Worm (Caenorhabditis elegans) whole organism, L1 larva: ENCODE data around the gene hsp-1.

Experiments
- C04F5.9 ChIP-seq: sonication (generic microtip); optimal IDR thresholded peaks from 2 replicates; lab custom pipeline; 2016; ENCODE audit warnings: missing genetic modification characterization, missing compliant biosample characterization
- C16A3.4 ChIP-seq: fragments of 150-350 bp; optimal IDR thresholded peaks from 2 replicates; lab custom pipeline; 2014; ENCODE audit warnings: missing biosample characterization, missing genetic modification characterization
- alr-1 ChIP-seq: fragments of 200-800 bp; sonication (Bioruptor generic); optimal IDR thresholded peaks from 2 replicates; lab custom pipeline; 2018; ENCODE audit warnings: borderline replicate concordance, mild to moderate bottlenecking, missing genetic modification characterization, missing compliant biosample characterization
- blmp-1 ChIP-seq: fragments of 150-350 bp; optimal IDR thresholded peaks from 2 replicates; lab custom pipeline; 2014; ENCODE audit warnings: missing biosample characterization, missing genetic modification characterization
- ceh-63 ChIP-seq: fragments of 200-800 bp; sonication (Bioruptor generic); optimal IDR thresholded peaks from 2 replicates; lab custom pipeline; 2018; ENCODE audit warnings: mild to moderate bottlenecking, missing genetic modification characterization, missing compliant biosample characterization
- ceh-8 ChIP-seq: fragments of 200-800 bp; sonication (Bioruptor generic); optimal IDR thresholded peaks from 2 replicates; lab custom pipeline; 2018; ENCODE audit warnings: mild to moderate bottlenecking, missing genetic modification characterization, moderate library complexity, missing compliant biosample characterization
- ceh-82 ChIP-seq, 3 experiments: fragments of 150-350 bp in 1 of 3; sonication (generic microtip) in 2 of 3; optimal IDR thresholded peaks; 2 replicates each; lab custom pipeline; 2014 to 2017; ENCODE audit warnings: missing biosample characterization in 3 of 3, missing genetic modification characterization in 3 of 3
- ceh-88 ChIP-seq: fragments of 200-800 bp; sonication (Bioruptor generic); IDR thresholded peaks from 2 replicates; pipeline ENCODE4 v1.3.6; 2022; ENCODE audit warnings: missing genetic modification characterization, missing compliant biosample characterization
- ceh-90 ChIP-seq: sonication (generic microtip); optimal IDR thresholded peaks from 2 replicates; lab custom pipeline; 2016; ENCODE audit warnings: missing genetic modification characterization, missing compliant biosample characterization
- ces-1 ChIP-seq: fragments of 150-350 bp; optimal IDR thresholded peaks from 2 replicates; lab custom pipeline; 2014; ENCODE audit warnings: missing biosample characterization, missing genetic modification reagents, missing genetic modification characterization
- efl-3 ChIP-seq: fragments of 200-800 bp; sonication (Bioruptor generic); optimal IDR thresholded peaks from 2 replicates; lab custom pipeline; 2018; ENCODE audit warnings: mild to moderate bottlenecking, missing genetic modification characterization, missing compliant biosample characterization
- egl-13 ChIP-seq: sonication (generic microtip); optimal IDR thresholded peaks from 2 replicates; lab custom pipeline; 2016; ENCODE audit warnings: missing genotype, missing genetic modification reagents, missing genetic modification characterization, missing compliant biosample characterization
- ets-5 ChIP-seq: fragments of 200-800 bp; sonication (Bioruptor generic); IDR thresholded peaks from 2 replicates; pipeline ENCODE4 v1.3.6; 2022; ENCODE audit warnings: missing genetic modification characterization, missing compliant biosample characterization
- fkh-8 ChIP-seq: sonication (generic microtip); optimal IDR thresholded peaks from 2 replicates; lab custom pipeline; 2016; ENCODE audit warnings: mild to moderate bottlenecking, missing genetic modification characterization, missing compliant biosample characterization
- fos-1 ChIP-seq: fragments of 150-350 bp; optimal IDR thresholded peaks from 2 replicates; lab custom pipeline; 2014; ENCODE audit warnings: missing biosample characterization, missing genetic modification characterization
- grh-1 ChIP-seq: fragments of 200-800 bp; sonication (Bioruptor generic); IDR thresholded peaks from 2 replicates; pipeline ENCODE4 v1.3.6; 2022; ENCODE audit warnings: missing genetic modification reagents, missing genetic modification characterization, missing compliant biosample characterization
- hlh-4 ChIP-seq: sonication (generic microtip); optimal IDR thresholded peaks from 2 replicates; lab custom pipeline; 2016; ENCODE audit warnings: mild to moderate bottlenecking, missing genetic modification characterization, missing compliant biosample characterization
- hpl-2 ChIP-seq: fragments of 150-350 bp; optimal IDR thresholded peaks from 2 replicates; lab custom pipeline; 2014; ENCODE audit warnings: missing biosample characterization, missing genetic modification reagents, missing genetic modification characterization
- irx-1 ChIP-seq: sonication (generic microtip); optimal IDR thresholded peaks from 2 replicates; lab custom pipeline; 2016; ENCODE audit warnings: missing genetic modification characterization, missing compliant biosample characterization
- isw-1 ChIP-seq: fragments of 200-800 bp; sonication (Bioruptor generic); IDR thresholded peaks from 2 replicates; pipeline ENCODE4 v1.3.6; 2022; ENCODE audit warnings: missing genetic modification characterization, missing compliant biosample characterization
- jun-1 ChIP-seq: fragments of 150-350 bp; optimal IDR thresholded peaks from 2 replicates; lab custom pipeline; 2014; ENCODE audit warnings: missing biosample characterization, missing genetic modification reagents, missing genetic modification characterization
- lin-13 ChIP-seq: fragments of 150-350 bp; optimal IDR thresholded peaks from 2 replicates; lab custom pipeline; 2014; ENCODE audit warnings: missing biosample characterization, missing genetic modification reagents, missing genetic modification characterization
- lin-35 ChIP-seq, 2 experiments: fragments of 150-350 bp; optimal IDR thresholded peaks; 2 replicates each; lab custom pipeline; 2014; ENCODE audit warnings: missing biosample characterization in 2 of 2, missing genetic modification characterization in 2 of 2, missing genetic modification reagents in 2 of 2
- lin-39 ChIP-seq: fragments of 150-350 bp; optimal IDR thresholded peaks from 2 replicates; lab custom pipeline; 2014; ENCODE audit warnings: missing biosample characterization, missing genetic modification reagents, missing genetic modification characterization
- lsy-2 ChIP-seq, 2 experiments: fragments of 150-350 bp; optimal IDR thresholded peaks; 2 replicates each; lab custom pipeline; 2014; ENCODE audit warnings: missing biosample characterization in 2 of 2, missing genetic modification characterization in 2 of 2
- mdl-1 ChIP-seq, 2 experiments: fragments of 150-350 bp; optimal IDR thresholded peaks; 2 replicates each; lab custom pipeline; 2014 to 2017; ENCODE audit warnings: missing biosample characterization in 2 of 2, missing genetic modification characterization in 2 of 2, inconsistent platforms in 1 of 2
- mep-1 ChIP-seq: fragments of 150-350 bp; optimal IDR thresholded peaks from 2 replicates; lab custom pipeline; 2014; ENCODE audit warnings: missing biosample characterization, missing genetic modification characterization
- nhr-11 ChIP-seq: fragments of 150-350 bp; optimal IDR thresholded peaks from 2 replicates; lab custom pipeline; 2014; ENCODE audit warnings: missing biosample characterization, missing genetic modification characterization
- nhr-12 ChIP-seq: sonication (generic microtip); optimal IDR thresholded peaks from 2 replicates; lab custom pipeline; 2017; ENCODE audit warnings: missing biosample characterization, missing genetic modification characterization
- nhr-237 ChIP-seq: fragments of 150-350 bp; optimal IDR thresholded peaks from 2 replicates; lab custom pipeline; 2014; ENCODE audit warnings: missing biosample characterization, missing genetic modification characterization
- nhr-28 ChIP-seq: fragments of 150-350 bp; optimal IDR thresholded peaks from 2 replicates; lab custom pipeline; 2014; ENCODE audit warnings: missing biosample characterization, missing genetic modification characterization
- nhr-71 ChIP-seq: sonication (generic microtip); optimal IDR thresholded peaks from 2 replicates; lab custom pipeline; 2016; ENCODE audit warnings: mild to moderate bottlenecking, missing genetic modification characterization, moderate library complexity, missing compliant biosample characterization
- nhr-84 ChIP-seq: sonication (generic microtip); optimal IDR thresholded peaks from 2 replicates; lab custom pipeline; 2017; ENCODE audit warnings: missing biosample characterization, missing genetic modification characterization
- nhr-90 ChIP-seq: sonication (generic microtip); optimal IDR thresholded peaks from 2 replicates; lab custom pipeline; 2016; ENCODE audit warnings: mild to moderate bottlenecking, missing genetic modification characterization, missing compliant biosample characterization; ENCODE audit not compliant: poor library complexity
- snpc-4 ChIP-seq: fragments of 150-350 bp; optimal IDR thresholded peaks from 2 replicates; lab custom pipeline; 2014; ENCODE audit warnings: missing biosample characterization, missing genetic modification characterization
- snu-23 ChIP-seq: sonication (generic microtip); optimal IDR thresholded peaks from 2 replicates; lab custom pipeline; 2016; ENCODE audit warnings: missing genetic modification characterization, missing compliant biosample characterization
- swsn-7 ChIP-seq: sonication (generic microtip); optimal IDR thresholded peaks from 2 replicates; lab custom pipeline; 2016; ENCODE audit warnings: missing genetic modification characterization, missing compliant biosample characterization
- tlp-1 ChIP-seq: fragments of 150-350 bp; optimal IDR thresholded peaks from 2 replicates; lab custom pipeline; 2014; ENCODE audit warnings: missing biosample characterization, missing genetic modification characterization
- unc-30 ChIP-seq: sonication (generic microtip); optimal IDR thresholded peaks from 2 replicates; lab custom pipeline; 2017; ENCODE audit warnings: missing biosample characterization, missing genetic modification characterization
- unc-62 ChIP-seq: fragments of 150-350 bp; optimal IDR thresholded peaks from 2 replicates; lab custom pipeline; 2014; ENCODE audit warnings: missing biosample characterization, missing genetic modification reagents, missing genetic modification characterization
- unc-86 ChIP-seq: sonication (generic microtip); optimal IDR thresholded peaks from 2 replicates; lab custom pipeline; 2016; ENCODE audit warnings: missing genetic modification characterization, missing compliant biosample characterization
- vab-15 ChIP-seq: sonication (generic microtip); optimal IDR thresholded peaks from 2 replicates; lab custom pipeline; 2017; ENCODE audit warnings: missing genotype, mild to moderate bottlenecking, missing genetic modification characterization, missing compliant biosample characterization
- xbp-1 ChIP-seq: sonication (generic microtip); optimal IDR thresholded peaks from 2 replicates; lab custom pipeline; 2016; ENCODE audit warnings: missing genetic modification characterization, missing compliant biosample characterization
- ztf-4 ChIP-seq: fragments of 150-350 bp; optimal IDR thresholded peaks from 2 replicates; lab custom pipeline; 2014; ENCODE audit warnings: missing biosample characterization, missing genetic modification characterization

Gene hsp-1

ce11 chrIV:17281060-17282021 is 2.6 kb downstream of the hsp-1 start (continued):
- TF ChIP-seq lsy-2 (tag; optimal IDR thresholded peaks at IDR 0.05; lab: Kevin White, UChicago) (peak; percentile 68 to 75), alr-1 (tag; lab: Kevin White, UChicago) (no peak), C16A3.4 (peak; percentile 17), ceh-82 (tag; optimal IDR thresholded peaks at IDR 0.05; lab: Kevin White, UChicago) (no peak), hpl-2 (no peak), blmp-1 (no peak), mdl-1 (tag; optimal IDR thresholded peaks at IDR 0.05; lab: Kevin White, UChicago) (no peak), nhr-28 (tag; lab: Kevin White, UChicago) (no peak), lin-13 (GFP tag; lab: Kevin White, UChicago) (peak; percentile 62), ceh-63 (GFP tag; lab: Kevin White, UChicago) (peak; percentile 25), fkh-8 (tag; lab: Kevin White, UChicago) (peak; percentile 65), lin-35 (GFP tag; optimal IDR thresholded peaks at IDR 0.05; lab: Kevin White, UChicago) (peak; percentile 36 to 60), nhr-12 (tag; lab: Kevin White, UChicago) (no peak), hlh-4 (tag; lab: Kevin White, UChicago) (no peak), tlp-1 (no peak), isw-1 (GFP tag; lab: Robert Waterston, UW) (no peak), ceh-88 (GFP tag; lab: Robert Waterston, UW) (peak; percentile 21; the same call in 1 of the 2 replicates), vab-15 (tag; lab: Kevin White, UChicago) (no peak), mep-1 (tag; lab: Kevin White, UChicago) (peak; percentile 91), jun-1 (tag; lab: Kevin White, UChicago) (no peak), xbp-1 (tag; lab: Kevin White, UChicago) (peak; percentile 57), snpc-4 (tag; lab: Kevin White, UChicago) (peak; percentile 13), ceh-90 (tag; lab: Kevin White, UChicago) (no peak), lin-39 (tag; lab: Kevin White, UChicago) (no peak), unc-62 (GFP tag; lab: Kevin White, UChicago) (no peak), nhr-11 (tag; lab: Kevin White, UChicago) (no peak), grh-1 (GFP tag; lab: Robert Waterston, UW) (no peak), nhr-71 (peak; percentile 82), nhr-237 (no peak), nhr-90 (peak; percentile 62), nhr-84 (no peak), swsn-7 (tag; lab: Kevin White, UChicago) (peak; percentile 72), efl-3 (GFP tag; lab: Kevin White, UChicago) (peak; percentile 2), egl-13 (tag; lab: Kevin White, UChicago) (peak; percentile 11)
- TF ChIP-seq, all 84 proteins: peak for 39

ce11 chrIV:17284099-17284498 is 5.3 kb downstream of the hsp-1 start, which contains the start of gene nra-1:
Gene nra-1, minus strand, starts transcription at chrIV:17284199.
- TF ChIP-seq irx-1 (tag; lab: Kevin White, UChicago) (no peak), ceh-63 (GFP tag; lab: Kevin White, UChicago) (no peak), ztf-4 (tag; lab: Kevin White, UChicago) (no peak), unc-30 (tag; lab: Kevin White, UChicago) (no peak), snu-23 (GFP tag; lab: Kevin White, UChicago) (no peak), unc-86 (tag; lab: Kevin White, UChicago) (no peak), nhr-90 (no peak), lin-39 (tag; lab: Kevin White, UChicago) (no peak), ets-5 (GFP tag; lab: Robert Waterston, UW) (no peak), isw-1 (GFP tag; lab: Robert Waterston, UW) (no peak), ceh-8 (GFP tag; lab: Kevin White, UChicago) (no peak), ces-1 (GFP tag; lab: Kevin White, UChicago) (no peak), fkh-8 (tag; lab: Kevin White, UChicago) (no peak), mep-1 (tag; lab: Kevin White, UChicago) (no peak), fos-1 (tag; lab: Kevin White, UChicago) (no peak), tlp-1 (no peak), C04F5.9 (no peak)
- TF ChIP-seq, all 84 proteins: peak for 0
